Fruit fly (Drosophila melanogaster): ENCODE data around the gene Myo61F.

Gene Myo61F

dm6 chr3L:1378862-1379543 lies 60.7 kb downstream of the Myo61F start (continued):
- no peak for TF ChIP-seq MTF-1 (GFP tag; optimal IDR thresholded peaks at IDR 0.05; ENCODE audit: borderline replicate concordance)
- TF ChIP-seq CG12219 (GFP tag; optimal IDR thresholded peaks at IDR 0.05), result peak; percentile 56
- TF ChIP-seq ara (GFP tag; IDR thresholded peaks at IDR 0.05), result peak; percentile 87
- no peak for TF ChIP-seq cato (GFP tag; optimal IDR thresholded peaks at IDR 0.05; ENCODE audit: borderline replicate concordance)
- TF ChIP-seq CoRest (tag; optimal IDR thresholded peaks at IDR 0.05), result peak; percentile 70
- peak; percentile 63 for TF ChIP-seq PHDP (tag; optimal IDR thresholded peaks at IDR 0.05)
- peak; percentile 18 for TF ChIP-seq CG2120 (GFP tag; optimal IDR thresholded peaks at IDR 0.05)
- TF ChIP-seq sens (GFP tag), result peak; percentile 94
- TF ChIP-seq unpg (GFP tag; optimal IDR thresholded peaks at IDR 0.05), result peak; percentile 72
- no peak for TF ChIP-seq pan (optimal IDR thresholded peaks at IDR 0.05)
- TF ChIP-seq pan (GFP tag; optimal IDR thresholded peaks at IDR 0.05 in 1 of 2, IDR thresholded peaks at IDR 0.05 in 1 of 2), result peak in 1 of 2 experiments; percentile 48
- TF ChIP-seq CG13287 (GFP tag; IDR thresholded peaks at IDR 0.05; ENCODE audit: partially characterized antibody), result no peak
- TF ChIP-seq CG16863 (GFP tag; optimal IDR thresholded peaks at IDR 0.05), result peak; percentile 35
- peak; percentile 74 to 82 for TF ChIP-seq bsh (GFP tag; optimal IDR thresholded peaks at IDR 0.05)
- 0 out of 2 replicates have a peak, but pooled peaks have one; percentile 16 for TF ChIP-seq CG9932 (GFP tag; IDR thresholded peaks at IDR 0.05)
- TF ChIP-seq CG12104 (GFP tag; optimal IDR thresholded peaks at IDR 0.05), result no peak

Data from whole organism, embryonic.